Worm (Caenorhabditis elegans) whole organism, late embryonic: ENCODE data around the gene ZC116.1.

Source experiments
- C08G9.2 ChIP-seq: sonication (generic microtip); optimal IDR thresholded peaks from 2 replicates; lab custom pipeline; 2016; ENCODE audit warnings: mild to moderate bottlenecking, missing genetic modification characterization, moderate library complexity, missing compliant biosample characterization
- F13H6.1 ChIP-seq: sonication (generic microtip); optimal IDR thresholded peaks from 2 replicates; lab custom pipeline; 2016; ENCODE audit warnings: missing genetic modification characterization, missing compliant biosample characterization
- ahr-1 ChIP-seq: sonication (generic microtip); optimal IDR thresholded peaks from 2 replicates; lab custom pipeline; 2016; ENCODE audit warnings: missing genetic modification characterization, missing compliant biosample characterization
- ceh-18 ChIP-seq: sonication (generic microtip); optimal IDR thresholded peaks from 2 replicates; lab custom pipeline; 2016; ENCODE audit warnings: missing genetic modification characterization, missing compliant biosample characterization
- ceh-2 ChIP-seq: sonication (generic microtip); optimal IDR thresholded peaks from 2 replicates; lab custom pipeline; 2016; ENCODE audit warnings: missing genotype, missing genetic modification characterization, missing compliant biosample characterization
- ceh-24 ChIP-seq: sonication (generic microtip); optimal IDR thresholded peaks from 2 replicates; lab custom pipeline; 2016; ENCODE audit warnings: mild to moderate bottlenecking, missing genetic modification characterization, missing compliant biosample characterization
- ceh-31 ChIP-seq: sonication (generic microtip); optimal IDR thresholded peaks from 2 replicates; lab custom pipeline; 2016; ENCODE audit warnings: missing genetic modification characterization, missing compliant biosample characterization
- ceh-34 ChIP-seq: sonication (generic microtip); optimal IDR thresholded peaks from 2 replicates; lab custom pipeline; 2016; ENCODE audit warnings: mild to moderate bottlenecking, missing genetic modification characterization, missing compliant biosample characterization
- ceh-45 ChIP-seq: fragments of 200-800 bp; sonication (Bioruptor generic); IDR thresholded peaks from 2 replicates; pipeline ENCODE4 v1.3.6; 2022; ENCODE audit warnings: missing genetic modification reagents, missing genetic modification characterization, missing compliant biosample characterization
- ceh-9 ChIP-seq: sonication (generic microtip); optimal IDR thresholded peaks from 2 replicates; lab custom pipeline; 2016; ENCODE audit warnings: mild to moderate bottlenecking, missing genetic modification characterization, inconsistent platforms, missing compliant biosample characterization
- dve-1 ChIP-seq: sonication (generic microtip); optimal IDR thresholded peaks from 2 replicates; lab custom pipeline; 2017; ENCODE audit warnings: antibody characterized with exemption, mild to moderate bottlenecking, missing genetic modification characterization, missing compliant biosample characterization
- ets-4 ChIP-seq: sonication (generic microtip); optimal IDR thresholded peaks from 2 replicates; lab custom pipeline; 2016; ENCODE audit warnings: missing genetic modification characterization, missing compliant biosample characterization
- eyg-1 ChIP-seq: sonication (generic microtip); optimal IDR thresholded peaks from 2 replicates; lab custom pipeline; 2016; ENCODE audit warnings: missing genotype, missing genetic modification characterization, missing compliant biosample characterization
- fkh-10 ChIP-seq: fragments of 150-350 bp; optimal IDR thresholded peaks from 2 replicates; lab custom pipeline; 2014; ENCODE audit warnings: missing biosample characterization, missing genetic modification reagents, missing genetic modification characterization
- fkh-6 ChIP-seq: sonication (generic microtip); optimal IDR thresholded peaks from 2 replicates; lab custom pipeline; 2016; ENCODE audit warnings: missing genetic modification characterization, missing compliant biosample characterization
- gmeb-2 ChIP-seq: sonication (generic microtip); optimal IDR thresholded peaks from 2 replicates; lab custom pipeline; 2016; ENCODE audit warnings: missing genetic modification characterization, inconsistent platforms, missing compliant biosample characterization
- hlh-13 ChIP-seq: fragments of 200-800 bp; sonication (Bioruptor generic); optimal IDR thresholded peaks from 2 replicates; lab custom pipeline; 2018; ENCODE audit warnings: mild to moderate bottlenecking, missing genetic modification characterization, missing compliant biosample characterization
- hlh-15 ChIP-seq: sonication (generic microtip); optimal IDR thresholded peaks from 2 replicates; lab custom pipeline; 2016; ENCODE audit warnings: missing genetic modification characterization, missing compliant biosample characterization
- hlh-6 ChIP-seq: sonication (generic microtip); optimal IDR thresholded peaks from 2 replicates; lab custom pipeline; 2016; ENCODE audit warnings: missing genotype, missing genetic modification characterization, missing compliant biosample characterization
- lin-11 ChIP-seq: fragments of 200-800 bp; sonication (Bioruptor generic); optimal IDR thresholded peaks from 2 replicates; lab custom pipeline; 2018; ENCODE audit warnings: mild to moderate bottlenecking, missing genetic modification characterization, missing compliant biosample characterization
- madf-2 ChIP-seq: sonication (generic microtip); optimal IDR thresholded peaks from 2 replicates; lab custom pipeline; 2017; ENCODE audit warnings: missing genetic modification characterization, missing compliant biosample characterization
- nfya-1 ChIP-seq: sonication (generic microtip); optimal IDR thresholded peaks from 2 replicates; lab custom pipeline; 2017; ENCODE audit warnings: missing genetic modification characterization, mild to moderate bottlenecking, missing compliant biosample characterization, antibody characterized with exemption, moderate library complexity
- nhr-11 ChIP-seq: fragments of 150-350 bp; optimal IDR thresholded peaks from 2 replicates; lab custom pipeline; 2014; ENCODE audit warnings: missing biosample characterization, missing genetic modification characterization
- nhr-232 ChIP-seq: sonication (generic microtip); optimal IDR thresholded peaks from 2 replicates; lab custom pipeline; 2016; ENCODE audit warnings: missing genetic modification characterization, missing compliant biosample characterization
- pag-3 ChIP-seq: sonication (generic microtip); optimal IDR thresholded peaks from 2 replicates; lab custom pipeline; 2016; ENCODE audit warnings: missing compliant biosample characterization, missing genetic modification characterization, borderline replicate concordance
- pat-9 ChIP-seq: fragments of 200-800 bp; sonication (Bioruptor generic); optimal IDR thresholded peaks from 2 replicates; lab custom pipeline; 2018; ENCODE audit warnings: mild to moderate bottlenecking, missing genetic modification characterization, moderate library complexity, missing compliant biosample characterization
- pqm-1 ChIP-seq: sonication (generic microtip); optimal IDR thresholded peaks from 2 replicates; lab custom pipeline; 2016; ENCODE audit warnings: missing genetic modification characterization, missing compliant biosample characterization
- rnt-1 ChIP-seq: sonication (generic microtip); optimal IDR thresholded peaks from 2 replicates; lab custom pipeline; 2016; ENCODE audit warnings: missing genetic modification characterization, missing compliant biosample characterization
- sdc-2 ChIP-seq: sonication (generic microtip); optimal IDR thresholded peaks from 2 replicates; lab custom pipeline; 2016; ENCODE audit warnings: missing genotype, missing genetic modification characterization, missing compliant biosample characterization
- sox-2 ChIP-seq: fragments of 200-800 bp; sonication (Bioruptor generic); IDR thresholded peaks from 2 replicates; pipeline ENCODE4 v1.3.6; 2022; ENCODE audit warnings: missing genetic modification reagents, missing genetic modification characterization, missing compliant biosample characterization
- sox-4 ChIP-seq: sonication (generic microtip); optimal IDR thresholded peaks from 2 replicates; lab custom pipeline; 2017; ENCODE audit warnings: mild to moderate bottlenecking, missing genetic modification characterization, inconsistent platforms, missing compliant biosample characterization
- tbx-2 ChIP-seq: sonication (generic microtip); optimal IDR thresholded peaks from 2 replicates; lab custom pipeline; 2016; ENCODE audit warnings: missing genetic modification characterization, missing compliant biosample characterization
- tbx-7 ChIP-seq: sonication (generic microtip); optimal IDR thresholded peaks from 2 replicates; lab custom pipeline; 2016; ENCODE audit warnings: missing genotype, missing genetic modification characterization, missing compliant biosample characterization
- ttx-3 ChIP-seq: sonication (generic microtip); optimal IDR thresholded peaks from 2 replicates; lab custom pipeline; 2016; ENCODE audit warnings: missing genetic modification reagents, missing genetic modification characterization, missing compliant biosample characterization
- unc-42 ChIP-seq: sonication (generic microtip); optimal IDR thresholded peaks from 2 replicates; lab custom pipeline; 2016; ENCODE audit warnings: missing genotype, missing genetic modification characterization, missing compliant biosample characterization
- unc-55 ChIP-seq: sonication (generic microtip); optimal IDR thresholded peaks from 2 replicates; lab custom pipeline; 2017; ENCODE audit warnings: missing biosample characterization, missing genetic modification reagents, missing genetic modification characterization

ZC116.1 gene

ce11 chrV:12640384-12640783 lies 30.8 kb downstream of the ZC116.1 start, which contains the start of gene gpa-8:
Gene gpa-8, minus strand, starts transcription at chrV:12640484.
- no peak for TF ChIP-seq ceh-34 (tag; lab: Kevin White, UChicago)
- no peak for TF ChIP-seq sdc-2
- no peak for TF ChIP-seq sox-4 (tag; lab: Kevin White, UChicago)
- TF ChIP-seq C08G9.2 = no peak
- no peak for TF ChIP-seq F13H6.1 (tag; lab: Kevin White, UChicago)
- TF ChIP-seq gmeb-2 (tag; lab: Kevin White, UChicago) = no peak
- TF ChIP-seq ceh-18 (tag; lab: Kevin White, UChicago) = no peak
- no peak for TF ChIP-seq sox-2 (GFP tag; lab: Robert Waterston, UW)
- TF ChIP-seq hlh-13 (GFP tag; lab: Kevin White, UChicago) = no peak
- no peak for TF ChIP-seq unc-42 (tag; lab: Kevin White, UChicago)
- TF ChIP-seq hlh-6 = no peak
- no peak for TF ChIP-seq lin-11 (tag; lab: Kevin White, UChicago)
- no peak for TF ChIP-seq pag-3 (tag; lab: Kevin White, UChicago)
- TF ChIP-seq pat-9 = no peak
- no peak for TF ChIP-seq unc-55 (GFP tag; lab: Kevin White, UChicago)
- no peak for TF ChIP-seq madf-2 (tag; lab: Kevin White, UChicago)
- no peak for TF ChIP-seq rnt-1 (tag; lab: Kevin White, UChicago)
- no peak for TF ChIP-seq tbx-7 (tag; lab: Kevin White, UChicago)
- TF ChIP-seq, all 69 proteins: peak for 0

ce11 chrV:12644500-12644899 lies 34.9 kb downstream of the ZC116.1 start, which contains the start of gene F56H9.8:
Gene F56H9.8, plus strand, starts transcription at chrV:12644800.
- no peak for TF ChIP-seq ceh-45 (GFP tag; lab: Robert Waterston, UW)
- TF ChIP-seq fkh-6 (tag; lab: Kevin White, UChicago) = no peak
- TF ChIP-seq nhr-11 (tag; lab: Kevin White, UChicago) = no peak
- TF ChIP-seq pqm-1 (tag; lab: Kevin White, UChicago) = no peak
- no peak for TF ChIP-seq unc-42 (tag; lab: Kevin White, UChicago)
- TF ChIP-seq ceh-2 (tag; lab: Kevin White, UChicago) = no peak
- no peak for TF ChIP-seq ttx-3
- TF ChIP-seq C08G9.2 = no peak
- TF ChIP-seq hlh-6 = no peak

ce11 chrV:12649213-12649612 lies 39.6 kb downstream of the ZC116.1 start, which contains the start of gene gpa-9:
Gene gpa-9, minus strand, starts transcription at chrV:12649313.
- TF ChIP-seq ceh-9 (no peak), nhr-232 (tag; lab: Kevin White, UChicago) (no peak), rnt-1 (tag; lab: Kevin White, UChicago) (no peak), dve-1 (tag; lab: Kevin White, UChicago) (no peak), eyg-1 (tag; lab: Kevin White, UChicago) (no peak)

- TF ChIP-seq ets-4 (tag; lab: Kevin White, UChicago) (peak; percentile 41), ceh-31 (tag; lab: Kevin White, UChicago) (peak; percentile 67), ceh-2 (tag; lab: Kevin White, UChicago) (peak; percentile 57), ahr-1 (no peak), fkh-10 (GFP tag; lab: Kevin White, UChicago) (no peak), tbx-2 (tag; lab: Kevin White, UChicago) (peak; percentile 43), unc-42 (tag; lab: Kevin White, UChicago) (peak; percentile 50), hlh-13 (GFP tag; lab: Kevin White, UChicago) (no peak), ceh-24 (no peak), hlh-15 (tag; lab: Kevin White, UChicago) (no peak), nfya-1 (tag; lab: Kevin White, UChicago) (peak; percentile 6), nhr-11 (tag; lab: Kevin White, UChicago) (no peak)
These were observed 40.0 kb downstream of the ZC116.1 start, which contains the start of gene lin-25 for ce11 chrV:12649636-12650035. Gene lin-25, plus strand, starts transcription at chrV:12649925.
